Worm (Caenorhabditis elegans) whole organism, L3 larva: ENCODE results near the gene ZK795.2.

Experiments
- ZK546.5 ChIP-seq: sonication (generic microtip); optimal IDR thresholded peaks from 2 replicates; lab custom pipeline; 2017; ENCODE audit warnings: missing biosample characterization, missing genetic modification characterization
- ama-1 ChIP-seq: fragments of 150-350 bp; optimal IDR thresholded peaks from 2 replicates; lab custom pipeline; 2018
- lin-39 ChIP-seq: fragments of 150-350 bp; optimal IDR thresholded peaks from 2 replicates; lab custom pipeline; 2018; ENCODE audit warnings: missing biosample characterization, missing genetic modification reagents, missing genetic modification characterization
- mdl-1 ChIP-seq: fragments of 150-350 bp; optimal IDR thresholded peaks from 2 replicates; lab custom pipeline; 2014; ENCODE audit warnings: missing biosample characterization, missing genetic modification characterization
- nhr-12 ChIP-seq: fragments of 150-350 bp; optimal IDR thresholded peaks from 2 replicates; lab custom pipeline; 2014; ENCODE audit warnings: missing biosample characterization, missing genetic modification characterization
- nhr-23 ChIP-seq: fragments of 150-350 bp; optimal IDR thresholded peaks from 2 replicates; lab custom pipeline; 2014; ENCODE audit warnings: missing biosample characterization, missing genetic modification reagents, missing genetic modification characterization
- skn-1 ChIP-seq: fragments of 150-350 bp; optimal IDR thresholded peaks from 2 replicates; lab custom pipeline; 2014; ENCODE audit warnings: missing biosample characterization, missing genetic modification characterization
- unc-39 ChIP-seq: sonication (generic microtip); optimal IDR thresholded peaks from 4 replicates; lab custom pipeline; 2017; ENCODE audit warnings: missing biosample characterization, missing genetic modification characterization
- unc-62 ChIP-seq: fragments of 150-350 bp; sonication (generic microtip); optimal IDR thresholded peaks from 4 replicates; lab custom pipeline; 2014; ENCODE audit warnings: missing biosample characterization, missing genetic modification reagents, missing genetic modification characterization

- TF ChIP-seq ZK546.5 (tag; lab: Kevin White, UChicago) (no peak), lin-39 (tag; lab: Kevin White, UChicago) (no peak), nhr-12 (no peak), unc-62 (GFP tag; lab: Kevin White, UChicago) (no peak), unc-39 (no peak), ama-1 (lab: Kevin White, UChicago) (no peak), mdl-1 (no peak), nhr-23 (tag; lab: Kevin White, UChicago) (no peak), skn-1 (tag; lab: Kevin White, UChicago) (no peak)
Observed at ce11 chrIV:12545393-12545792, 13.4 kb downstream of the ZK795.2 start.
